Fruit fly (Drosophila melanogaster) whole organism, embryonic: ENCODE results near the gene Tom70.
A peak's percentile ranks its signal among the peaks of the same experiment; 100 is the strongest.

Experiments used
- Antp ChIP-seq: fragments of 200-800 bp; sonication (Bioruptor generic); optimal IDR thresholded peaks from 3 replicates; lab custom pipeline; 2016; ENCODE audit warnings: missing biosample characterization, missing genetic modification characterization
- B-H1 ChIP-seq: fragments of 200-800 bp; sonication (Bioruptor generic); IDR thresholded peaks from 3 replicates; pipeline ENCODE4 v1.3.6; 2022; ENCODE audit warnings: missing biosample characterization, missing genetic modification characterization
- BEAF-32 ChIP-seq: fragments of 200-800 bp; sonication (Bioruptor generic); optimal IDR thresholded peaks from 3 replicates; lab custom pipeline; 2017; ENCODE audit warnings: missing biosample characterization, missing genetic modification characterization, mild to moderate bottlenecking, moderate library complexity, missing genetic modification reagents
- CG10431 ChIP-seq: fragments of 200-800 bp; sonication (Bioruptor generic); optimal IDR thresholded peaks from 3 replicates; lab custom pipeline; 2018; ENCODE audit warnings: missing biosample characterization, mild to moderate bottlenecking, missing genetic modification characterization
- CG11093 ChIP-seq: fragments of 200-800 bp; sonication (Bioruptor generic); IDR thresholded peaks from 3 replicates; pipeline ENCODE4 v1.3.6; 2022; ENCODE audit warnings: missing biosample characterization, missing genetic modification characterization
- CG11247 ChIP-seq: fragments of 200-800 bp; sonication (Bioruptor generic); IDR thresholded peaks from 2 replicates; pipeline ENCODE4 v1.3.6; 2022; ENCODE audit warnings: missing biosample characterization, missing genetic modification characterization
- CG11504 ChIP-seq: fragments of 200-800 bp; sonication (Bioruptor generic); optimal IDR thresholded peaks from 3 replicates; lab custom pipeline; 2019; ENCODE audit warnings: missing biosample characterization, mild to moderate bottlenecking, missing genetic modification characterization, moderate library complexity
- CG11723 ChIP-seq: fragments of 200-800 bp; sonication (Bioruptor generic); optimal IDR thresholded peaks from 2 replicates; lab custom pipeline; 2017; ENCODE audit warnings: missing biosample characterization, mild to moderate bottlenecking, missing genetic modification characterization
- CG12659 ChIP-seq: fragments of 200-800 bp; sonication (Bioruptor generic); optimal IDR thresholded peaks from 3 replicates; lab custom pipeline; 2017; ENCODE audit warnings: mild to moderate bottlenecking, missing biosample characterization, missing genetic modification reagents, missing genetic modification characterization
- CG12942 ChIP-seq: fragments of 200-800 bp; sonication (Bioruptor generic); optimal IDR thresholded peaks from 3 replicates; lab custom pipeline; 2016; ENCODE audit warnings: missing biosample characterization, missing genetic modification characterization
- CG13424 ChIP-seq: fragments of 200-800 bp; sonication (Bioruptor generic); optimal IDR thresholded peaks from 2 replicates; lab custom pipeline; 2019; ENCODE audit warnings: missing biosample characterization, mild to moderate bottlenecking, missing genetic modification characterization, moderate library complexity
- CG13624 ChIP-seq: fragments of 200-800 bp; sonication (Bioruptor generic); optimal IDR thresholded peaks from 2 replicates; lab custom pipeline; 2016; ENCODE audit warnings: missing biosample characterization, missing genetic modification characterization
- CG17829 ChIP-seq: fragments of 200-800 bp; optimal IDR thresholded peaks from 2 replicates; lab custom pipeline; 2019; ENCODE audit warnings: missing biosample characterization, mild to moderate bottlenecking, missing genetic modification characterization, moderate library complexity
- CG2678 ChIP-seq: fragments of 200-800 bp; sonication (Bioruptor generic); optimal IDR thresholded peaks from 3 replicates; lab custom pipeline; 2019; ENCODE audit warnings: missing biosample characterization, mild to moderate bottlenecking, missing genetic modification characterization, moderate library complexity
- CG2712 ChIP-seq: fragments of 200-800 bp; optimal IDR thresholded peaks from 3 replicates; lab custom pipeline; 2019; ENCODE audit warnings: missing biosample characterization, mild to moderate bottlenecking, missing genetic modification characterization, moderate library complexity
- CG30403 ChIP-seq: fragments of 200-800 bp; sonication (Bioruptor generic); optimal IDR thresholded peaks from 3 replicates; lab custom pipeline; 2016; ENCODE audit warnings: missing biosample characterization, missing genetic modification characterization
- CG30431 ChIP-seq: fragments of 200-800 bp; sonication (Bioruptor generic); optimal IDR thresholded peaks from 2 replicates; lab custom pipeline; 2017; ENCODE audit warnings: missing biosample characterization, missing genetic modification characterization
- CG3281 ChIP-seq: fragments of 200-800 bp; sonication (Bioruptor generic); optimal IDR thresholded peaks from 3 replicates; lab custom pipeline; 2017; ENCODE audit warnings: missing biosample characterization, mild to moderate bottlenecking, missing genetic modification characterization
- CG6791 ChIP-seq: fragments of 200-800 bp; sonication (Bioruptor generic); IDR thresholded peaks from 3 replicates; pipeline ENCODE4 v1.3.6; 2022; ENCODE audit warnings: missing biosample characterization, missing genetic modification characterization; ENCODE audit not compliant: partially characterized antibody
- CG8281 ChIP-seq: fragments of 200-800 bp; sonication (Bioruptor generic); optimal IDR thresholded peaks from 2 replicates; lab custom pipeline; 2018; ENCODE audit warnings: missing biosample characterization, mild to moderate bottlenecking, missing genetic modification characterization, moderate library complexity
- CG9727 ChIP-seq: fragments of 200-800 bp; sonication (Bioruptor generic); optimal IDR thresholded peaks from 3 replicates; lab custom pipeline; 2017; ENCODE audit warnings: missing biosample characterization, mild to moderate bottlenecking, missing genetic modification characterization
- CG9876 ChIP-seq: fragments of 200-800 bp; sonication (Bioruptor generic); optimal IDR thresholded peaks from 2 replicates; lab custom pipeline; 2016; ENCODE audit warnings: missing biosample characterization, missing genetic modification characterization
- Deaf1 ChIP-seq: fragments of 200-800 bp; optimal IDR thresholded peaks from 3 replicates; lab custom pipeline; 2019; ENCODE audit warnings: missing biosample characterization, mild to moderate bottlenecking, missing genetic modification characterization, moderate library complexity
- E2f2 ChIP-seq: fragments of 200-800 bp; sonication (Bioruptor generic); IDR thresholded peaks from 2 replicates; pipeline ENCODE4 v1.3.6; 2022; ENCODE audit warnings: missing biosample characterization, missing genetic modification characterization
- Elba2 ChIP-seq: fragments of 200-800 bp; sonication (Bioruptor generic); optimal IDR thresholded peaks from 3 replicates; lab custom pipeline; 2016; ENCODE audit warnings: missing biosample characterization, missing genetic modification characterization
- Optix ChIP-seq: fragments of 200-800 bp; sonication (Bioruptor generic); IDR thresholded peaks from 3 replicates; pipeline ENCODE4 v1.3.6; 2022; ENCODE audit warnings: missing biosample characterization, missing genetic modification characterization
- Sin3A ChIP-seq: fragments of >200 bp; optimal IDR thresholded peaks from 2 replicates; lab custom pipeline; 2018
- Sox102F ChIP-seq: fragments of 200-800 bp; sonication (Bioruptor generic); optimal IDR thresholded peaks from 2 replicates; lab custom pipeline; 2018; ENCODE audit warnings: missing biosample characterization, mild to moderate bottlenecking, missing genetic modification characterization, moderate library complexity
- ara ChIP-seq: fragments of 200-800 bp; sonication (Bioruptor generic); IDR thresholded peaks from 2 replicates; pipeline ENCODE4 v1.3.6; 2022; ENCODE audit warnings: missing biosample characterization, missing genetic modification characterization
- ato ChIP-seq: fragments of 200-800 bp; sonication (Bioruptor generic); IDR thresholded peaks from 2 replicates; pipeline ENCODE4 v1.3.6; 2022; ENCODE audit warnings: missing biosample characterization, missing genetic modification characterization; ENCODE audit not compliant: partially characterized antibody
- bowl ChIP-seq: fragments of 200-800 bp; sonication (Bioruptor generic); IDR thresholded peaks from 2 replicates; pipeline ENCODE4 v1.3.6; 2022; ENCODE audit warnings: missing biosample characterization, missing genetic modification characterization
- crc ChIP-seq: fragments of 200-800 bp; sonication (Bioruptor generic); optimal IDR thresholded peaks from 2 replicates; lab custom pipeline; 2016; ENCODE audit warnings: missing biosample characterization, missing genetic modification characterization
- dan ChIP-seq: fragments of 200-800 bp; sonication (Bioruptor generic); IDR thresholded peaks from 2 replicates; pipeline ENCODE4 v1.3.6; 2022; ENCODE audit warnings: missing biosample characterization, missing genetic modification characterization
- dati ChIP-seq: fragments of 200-800 bp; sonication (Bioruptor generic); IDR thresholded peaks from 2 replicates; pipeline ENCODE4 v1.3.6; 2022; ENCODE audit warnings: missing biosample characterization, missing genetic modification characterization
- dmrt11E ChIP-seq: fragments of 200-800 bp; sonication (Bioruptor generic); optimal IDR thresholded peaks from 3 replicates; lab custom pipeline; 2018; ENCODE audit warnings: missing biosample characterization, mild to moderate bottlenecking, missing genetic modification characterization, moderate library complexity
- dmrt99B ChIP-seq: fragments of 200-800 bp; sonication (Bioruptor generic); optimal IDR thresholded peaks from 2 replicates; lab custom pipeline; 2018; ENCODE audit warnings: missing biosample characterization, mild to moderate bottlenecking, missing genetic modification characterization, moderate library complexity
- eyg ChIP-seq: fragments of 200-800 bp; sonication (Bioruptor generic); optimal IDR thresholded peaks from 3 replicates; lab custom pipeline; 2016; ENCODE audit warnings: missing biosample characterization, missing genetic modification characterization
- fd96Cb ChIP-seq: fragments of 200-800 bp; sonication (Bioruptor generic); optimal IDR thresholded peaks from 2 replicates; lab custom pipeline; 2018; ENCODE audit warnings: missing biosample characterization, mild to moderate bottlenecking, missing genetic modification characterization, moderate library complexity
- hb ChIP-seq: fragments of 200-800 bp; sonication (Bioruptor generic); IDR thresholded peaks from 3 replicates; pipeline ENCODE4 v1.3.6; 2022; ENCODE audit warnings: missing biosample characterization, missing genetic modification characterization; ENCODE audit not compliant: partially characterized antibody
- hkb ChIP-seq, 2 experiments: fragments of 200-800 bp in 1 of 2; fragments of >200 bp in 1 of 2; sonication (Bioruptor generic) in 1 of 2; IDR thresholded peaks in 1 of 2; optimal IDR thresholded peaks in 1 of 2; 2 replicates each; pipeline versions ENCODE4 v1.3.6 to Lab custom; 2017 to 2022; ENCODE audit warnings: missing biosample characterization in 1 of 2, missing genetic modification characterization in 1 of 2
- ken ChIP-seq: fragments of 200-800 bp; sonication (Bioruptor generic); IDR thresholded peaks from 3 replicates; pipeline ENCODE4 v1.3.6; 2022; ENCODE audit warnings: missing biosample characterization, missing genetic modification characterization
- lab ChIP-seq: fragments of 200-800 bp; sonication (Bioruptor generic); optimal IDR thresholded peaks from 3 replicates; lab custom pipeline; 2017; ENCODE audit warnings: missing biosample characterization, missing genetic modification characterization, mild to moderate bottlenecking, moderate library complexity, missing genetic modification reagents
- pho ChIP-seq: fragments of 200-800 bp; sonication (Bioruptor generic); optimal IDR thresholded peaks from 2 replicates; lab custom pipeline; 2016; ENCODE audit warnings: missing biosample characterization, missing genetic modification characterization
- pzg ChIP-seq: fragments of 200-800 bp; sonication (Bioruptor generic); optimal IDR thresholded peaks from 3 replicates; lab custom pipeline; 2018; ENCODE audit warnings: missing biosample characterization, mild to moderate bottlenecking, missing genetic modification characterization, moderate library complexity
- stc ChIP-seq: fragments of 200-800 bp; sonication (Bioruptor generic); IDR thresholded peaks from 2 replicates; pipeline ENCODE4 v1.3.6; 2022; ENCODE audit warnings: missing biosample characterization, missing genetic modification characterization
- tin ChIP-seq: fragments of 200-800 bp; sonication (Bioruptor generic); optimal IDR thresholded peaks from 3 replicates; lab custom pipeline; 2016; ENCODE audit warnings: missing biosample characterization, missing genetic modification characterization
- tx ChIP-seq: fragments of 200-800 bp; sonication (Bioruptor generic); optimal IDR thresholded peaks from 2 replicates; lab custom pipeline; 2016; ENCODE audit warnings: missing biosample characterization, missing genetic modification characterization
- zen ChIP-seq: fragments of 200-800 bp; sonication (Bioruptor generic); optimal IDR thresholded peaks from 3 replicates; lab custom pipeline; 2018; ENCODE audit warnings: missing biosample characterization, mild to moderate bottlenecking, missing genetic modification characterization, moderate library complexity

The Tom70 gene

DNA sequence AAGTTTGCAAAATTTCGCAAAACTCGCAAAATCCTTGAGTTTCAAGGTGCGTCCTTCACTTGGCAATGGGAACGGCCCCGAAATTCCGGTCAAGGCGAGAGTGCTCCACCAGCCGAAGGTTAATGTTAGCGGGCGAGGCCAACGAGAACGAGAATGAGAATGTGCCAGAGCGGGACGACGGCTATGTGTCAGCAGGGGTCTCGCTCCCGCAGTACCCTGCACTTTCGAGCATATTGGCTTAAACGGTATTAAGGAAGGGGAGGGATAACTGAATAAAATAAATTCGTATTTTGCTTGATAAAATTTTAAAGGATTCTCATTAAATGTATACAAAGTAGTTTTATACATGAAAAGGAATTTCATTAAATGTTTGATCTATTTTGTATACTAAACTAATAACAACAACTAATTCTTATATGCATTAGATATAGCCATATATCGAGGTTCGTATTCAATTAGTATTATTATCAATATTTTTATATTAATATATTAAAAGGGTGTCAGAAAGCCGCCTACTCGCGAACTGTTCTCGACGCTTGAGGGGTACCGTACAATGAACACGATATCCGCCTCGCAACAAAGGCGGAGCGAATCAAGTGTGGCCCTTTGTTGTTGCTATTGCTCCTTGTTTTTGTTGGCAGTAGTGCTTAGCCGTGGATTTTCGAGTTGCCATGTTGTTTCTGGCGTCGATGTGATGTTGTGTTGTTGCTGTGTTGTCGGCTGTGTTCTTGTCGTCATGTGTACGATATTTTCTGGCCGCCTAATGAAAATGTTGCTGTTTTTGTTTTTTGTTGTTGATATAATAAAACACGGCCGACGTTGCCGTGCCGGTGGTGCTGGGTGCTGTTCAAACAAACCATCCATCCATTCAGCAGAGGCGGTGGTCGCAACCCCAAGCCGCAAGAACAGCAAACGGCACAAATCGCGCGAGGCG, 31.6 kb downstream of the Tom70 start (continued):
- TF ChIP-seq B-H1 (GFP tag; lab: Robert Waterston, UW) = no peak
- TF ChIP-seq ara (GFP tag; lab: Robert Waterston, UW) = no peak
- TF ChIP-seq dati (GFP tag; lab: Robert Waterston, UW) = no peak
- no peak for TF ChIP-seq ato (GFP tag; lab: Robert Waterston, UW)
- TF ChIP-seq CG30431 (GFP tag; lab: Kevin White, UChicago) = peak; percentile 87
- TF ChIP-seq CG2678 (tag; lab: Kevin White, UChicago) = peak; percentile 99
- TF ChIP-seq BEAF-32 (GFP tag; lab: Kevin White, UChicago) = no peak
- TF ChIP-seq CG11723 (GFP tag; lab: Kevin White, UChicago) = peak; percentile 86
- no peak for TF ChIP-seq Sin3A
- peak; percentile 92 for TF ChIP-seq zen (tag; lab: Kevin White, UChicago)
- TF ChIP-seq CG12942 (GFP tag; lab: Kevin White, UChicago) = peak; percentile 82
- TF ChIP-seq ken = no peak
- peak; percentile 96 for TF ChIP-seq CG11504 (tag; lab: Kevin White, UChicago)
- peak; percentile 94 for TF ChIP-seq lab (GFP tag; lab: Kevin White, UChicago)
- TF ChIP-seq CG13624 (GFP tag; lab: Kevin White, UChicago) = peak; percentile 66
- TF ChIP-seq stc (GFP tag; lab: Robert Waterston, UW) = no peak
- peak; percentile 96 for TF ChIP-seq dmrt99B (tag; lab: Kevin White, UChicago)
- peak; percentile 55 for TF ChIP-seq tx (GFP tag; lab: Kevin White, UChicago)
- peak; percentile 88 for TF ChIP-seq CG10431 (GFP tag; lab: Kevin White, UChicago)
- TF ChIP-seq CG30403 = peak; percentile 95
- TF ChIP-seq Deaf1 (tag; lab: Kevin White, UChicago) = peak; percentile 77
- peak; percentile 82 for TF ChIP-seq CG8281
- peak; percentile 96 for TF ChIP-seq CG3281 (GFP tag; lab: Kevin White, UChicago)
- TF ChIP-seq CG17829 (tag; lab: Kevin White, UChicago) = peak; percentile 97
- TF ChIP-seq pzg (GFP tag; lab: Kevin White, UChicago) = no peak
- TF ChIP-seq fd96Cb = peak; percentile 96
- TF ChIP-seq CG9876 (GFP tag; lab: Kevin White, UChicago) = peak; percentile 11
- TF ChIP-seq Antp = peak; percentile 65
- no peak for TF ChIP-seq hkb (optimal IDR thresholded peaks at IDR 0.05; lab: Kevin White, UChicago)
- TF ChIP-seq hkb (GFP tag; IDR thresholded peaks at IDR 0.05; lab: Robert Waterston, UW) = no peak
- no peak for TF ChIP-seq Optix (GFP tag; lab: Robert Waterston, UW)
- no peak for TF ChIP-seq Elba2
- TF ChIP-seq CG11247 (GFP tag; lab: Robert Waterston, UW) = no peak
- no peak for TF ChIP-seq bowl (GFP tag; lab: Robert Waterston, UW)
- TF ChIP-seq Sox102F (GFP tag; lab: Kevin White, UChicago) = peak; percentile 93
- peak; percentile 98 for TF ChIP-seq CG2712 (tag; lab: Kevin White, UChicago)
- TF ChIP-seq eyg = peak; percentile 52
- peak; percentile 86 for TF ChIP-seq CG11093 (GFP tag; lab: Robert Waterston, UW)
- peak; percentile 87 for TF ChIP-seq tin (GFP tag; lab: Kevin White, UChicago)
- peak; percentile 100 for TF ChIP-seq CG9727
- TF ChIP-seq dmrt11E (tag; lab: Kevin White, UChicago) = peak; percentile 97
- TF ChIP-seq CG13424 (tag; lab: Kevin White, UChicago) = peak; percentile 98
- TF ChIP-seq crc (GFP tag; lab: Kevin White, UChicago) = peak; percentile 3
- no peak for TF ChIP-seq E2f2 (GFP tag; lab: Robert Waterston, UW)
- no peak for TF ChIP-seq pho
- TF ChIP-seq hb = no peak
- TF ChIP-seq CG12659 (GFP tag; lab: Kevin White, UChicago) = peak; percentile 97
- no peak for TF ChIP-seq dan
- TF ChIP-seq CG6791 (GFP tag; lab: Robert Waterston, UW) = no peak
